Worm (Caenorhabditis elegans): Measurements from ENCODE around the gene F21A3.2.

The F21A3.2 gene

DNA sequence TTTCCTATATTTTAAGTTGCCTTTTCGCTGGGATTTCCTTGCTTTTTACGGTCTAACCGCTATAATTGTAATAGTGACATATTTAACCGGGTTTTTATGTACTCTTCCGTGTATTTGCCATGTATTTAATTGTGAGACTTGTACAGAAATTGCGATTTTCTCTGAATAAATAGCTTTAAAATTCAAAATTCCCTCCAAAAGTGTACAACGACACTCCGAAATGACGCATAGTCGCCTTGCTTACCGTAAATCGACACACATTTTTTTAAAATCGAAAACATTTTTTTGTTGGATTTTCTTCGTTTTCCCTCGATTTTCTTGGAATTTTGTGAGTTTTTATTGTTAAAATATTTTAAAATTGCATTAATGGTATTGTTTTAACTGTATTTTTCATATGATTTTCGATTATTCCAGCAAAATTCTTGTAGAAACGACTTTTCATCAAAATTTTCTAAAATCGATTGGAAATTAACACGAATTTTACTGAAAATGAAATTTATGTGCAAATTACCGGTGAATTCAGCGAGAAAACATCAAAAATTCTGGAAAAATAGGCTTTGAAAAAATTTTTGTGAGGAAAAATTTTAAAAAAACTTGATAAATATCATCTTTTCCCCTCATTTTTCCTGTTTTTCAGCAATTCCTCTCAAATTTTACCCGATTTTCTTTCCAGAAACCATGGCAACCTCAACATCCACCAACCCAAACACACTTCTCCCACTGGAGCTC, 36.1 kb upstream of the F21A3.2 start, which contains the start of gene lsm-5:
Gene lsm-5, plus strand, starts transcription at position 679 of the 729 bp plus-strand sequence.
- TF ChIP-seq zip-8 (tag; optimal IDR thresholded peaks at IDR 0.05) (no peak), mep-1 (tag; optimal IDR thresholded peaks at IDR 0.05) (peak; percentile 34), sem-2 (GFP tag; optimal IDR thresholded peaks at IDR 0.05) (no peak)

DNA sequence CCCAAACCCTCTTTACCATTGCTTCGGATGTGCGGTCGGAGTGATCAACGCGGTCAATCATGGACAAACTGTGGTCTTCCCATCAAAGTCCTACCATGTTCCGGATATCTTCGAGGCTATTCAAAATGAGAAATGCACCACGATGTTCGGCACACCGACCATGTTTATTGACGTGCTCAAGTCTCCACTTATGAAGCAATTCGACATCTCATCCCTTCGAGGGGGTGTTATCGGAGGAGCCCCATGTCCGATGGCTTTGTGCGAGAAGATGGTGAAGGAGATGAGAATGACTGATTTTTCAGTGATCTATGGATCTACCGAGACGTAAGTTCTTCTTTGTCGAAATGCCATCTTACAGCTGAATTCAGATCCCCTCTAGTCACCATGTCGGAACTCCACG, 34.6 kb upstream of the F21A3.2 start:
- TF ChIP-seq lsy-2 (tag; optimal IDR thresholded peaks at IDR 0.05) (no peak), M03D4.4 (tag; optimal IDR thresholded peaks at IDR 0.05) (no peak), flh-1 (GFP tag; optimal IDR thresholded peaks at IDR 0.05) (no peak), snpc-4 (tag; optimal IDR thresholded peaks at IDR 0.05) (no peak), ceh-43 (GFP tag; optimal IDR thresholded peaks at IDR 0.05) (no peak), nhr-237 (tag; optimal IDR thresholded peaks at IDR 0.05) (no peak), lin-13 (tag; optimal IDR thresholded peaks at IDR 0.05) (no peak)

DNA sequence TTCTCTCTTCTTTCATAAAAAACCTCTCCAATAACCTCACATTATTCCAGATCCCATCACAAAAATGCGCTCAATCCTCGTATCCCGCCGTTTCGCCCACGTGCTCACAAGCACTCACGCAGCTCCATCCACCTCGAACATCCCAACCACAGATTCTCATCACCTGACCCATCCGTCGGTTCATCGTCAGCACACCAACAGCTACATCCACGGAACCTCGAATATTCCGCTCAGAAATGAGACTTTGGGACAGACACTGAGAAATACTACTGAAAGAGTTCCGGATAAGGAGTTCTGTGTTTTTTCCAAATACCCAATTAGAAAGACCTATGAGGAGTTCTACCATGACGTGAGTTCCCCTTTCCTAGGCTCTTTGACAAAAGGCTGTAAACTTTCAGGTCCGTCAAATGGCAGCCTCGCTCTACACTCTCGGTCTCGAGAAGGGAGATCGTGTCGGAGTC, 33.6 kb upstream of the F21A3.2 start, which contains the start of gene acs-2:
Gene acs-2, plus strand, starts transcription at position 51 of the 461 bp plus-strand sequence.
- TF ChIP-seq unc-39 (tag; optimal IDR thresholded peaks at IDR 0.05) (no peak), lin-32 (GFP tag; optimal IDR thresholded peaks at IDR 0.05) (no peak), lsy-2 (tag; optimal IDR thresholded peaks at IDR 0.05) (no peak), ceh-43 (GFP tag; optimal IDR thresholded peaks at IDR 0.05) (no peak), zip-8 (tag; optimal IDR thresholded peaks at IDR 0.05) (no peak), nhr-12 (tag; optimal IDR thresholded peaks at IDR 0.05) (no peak), M03D4.4 (tag; optimal IDR thresholded peaks at IDR 0.05) (no peak), flh-1 (GFP tag; optimal IDR thresholded peaks at IDR 0.05) (no peak), elt-3 (tag; optimal IDR thresholded peaks at IDR 0.05) (no peak), nhr-237 (tag; optimal IDR thresholded peaks at IDR 0.05) (no peak), drap-1 (GFP tag; optimal IDR thresholded peaks at IDR 0.05) (no peak), tbx-8 (GFP tag; optimal IDR thresholded peaks at IDR 0.05) (no peak), sem-2 (GFP tag; optimal IDR thresholded peaks at IDR 0.05) (no peak), nhr-76 (tag; optimal IDR thresholded peaks at IDR 0.05) (no peak), ceh-39 (tag; optimal IDR thresholded peaks at IDR 0.05) (no peak)

- TF ChIP-seq tbx-8 (GFP tag; optimal IDR thresholded peaks at IDR 0.05) (no peak), hlh-1 (tag; optimal IDR thresholded peaks at IDR 0.05) (peak; percentile 12), ham-2 (GFP tag; optimal IDR thresholded peaks at IDR 0.05) (no peak), nhr-2 (tag; optimal IDR thresholded peaks at IDR 0.05) (no peak)
Measured at ce11 chrV:15566511-15567178, 32.9 kb upstream of the F21A3.2 start.

DNA sequence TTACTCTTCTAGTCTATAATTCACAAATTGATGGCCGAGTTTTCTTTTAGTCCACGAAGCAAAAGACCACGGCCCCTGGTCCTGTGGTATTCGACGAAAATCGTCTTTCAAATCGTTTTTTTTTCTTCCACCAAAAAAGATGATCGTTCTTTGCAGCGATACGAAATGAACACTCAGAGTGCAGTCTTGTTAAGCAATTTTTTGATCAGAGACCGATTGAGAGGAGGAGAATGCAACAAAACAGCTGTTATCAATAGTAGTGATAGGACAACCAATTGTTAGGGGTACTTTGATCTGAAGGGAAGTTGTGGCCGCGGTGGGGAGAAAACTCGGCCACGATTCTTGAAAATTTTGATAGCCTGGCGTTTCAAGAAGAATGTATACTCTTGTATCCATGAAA, 30.2 kb upstream of the F21A3.2 start:
- TF ChIP-seq nhr-28 (tag; optimal IDR thresholded peaks at IDR 0.05) = no peak
- TF ChIP-seq M03D4.4 (tag; optimal IDR thresholded peaks at IDR 0.05) = no peak
- TF ChIP-seq hlh-1 (tag; optimal IDR thresholded peaks at IDR 0.05) = peak; percentile 54
- TF ChIP-seq mep-1 (tag; optimal IDR thresholded peaks at IDR 0.05) = no peak
- TF ChIP-seq sptf-1 (tag; optimal IDR thresholded peaks at IDR 0.05) = no peak
- no peak for TF ChIP-seq nhr-237 (tag; optimal IDR thresholded peaks at IDR 0.05)
- no peak for TF ChIP-seq unc-120 (tag; optimal IDR thresholded peaks at IDR 0.05; ENCODE audit: poor library complexity, severe bottlenecking)
- no peak for TF ChIP-seq zip-8 (tag; optimal IDR thresholded peaks at IDR 0.05)
- no peak for TF ChIP-seq ceh-83 (GFP tag; optimal IDR thresholded peaks at IDR 0.05)

DNA sequence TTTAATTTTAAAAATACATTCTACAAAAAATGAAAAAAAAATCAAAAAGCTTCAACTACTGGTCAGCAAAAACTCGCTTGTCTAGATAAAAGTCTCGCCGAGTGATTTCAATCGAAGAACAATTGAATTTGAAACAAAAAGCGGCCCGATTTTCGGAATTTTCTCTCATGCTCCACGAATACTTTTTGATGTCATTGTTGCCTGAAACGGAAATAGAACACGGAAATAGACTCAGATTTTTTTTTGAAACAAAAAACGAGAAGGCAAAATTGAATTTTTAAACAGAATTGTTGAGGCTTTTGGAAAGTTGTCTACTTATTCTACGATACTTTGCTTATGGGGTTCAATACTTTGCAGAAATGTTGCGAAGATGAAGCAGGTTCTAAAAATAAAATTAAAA, 29.7 kb upstream of the F21A3.2 start:
- TF ChIP-seq sptf-1 (tag; optimal IDR thresholded peaks at IDR 0.05) (no peak), lin-32 (GFP tag; optimal IDR thresholded peaks at IDR 0.05) (no peak), nhr-28 (tag; optimal IDR thresholded peaks at IDR 0.05) (no peak), elt-3 (tag; optimal IDR thresholded peaks at IDR 0.05) (no peak), nhr-237 (tag; optimal IDR thresholded peaks at IDR 0.05) (no peak), unc-120 (tag; optimal IDR thresholded peaks at IDR 0.05; ENCODE audit: poor library complexity, severe bottlenecking) (no peak), mls-2 (tag; optimal IDR thresholded peaks at IDR 0.05) (no peak), ceh-43 (GFP tag; optimal IDR thresholded peaks at IDR 0.05) (no peak), lsy-2 (tag; optimal IDR thresholded peaks at IDR 0.05) (no peak), M03D4.4 (tag; optimal IDR thresholded peaks at IDR 0.05) (no peak), ceh-39 (tag; optimal IDR thresholded peaks at IDR 0.05) (no peak), mab-5 (tag; optimal IDR thresholded peaks at IDR 0.05) (no peak), snpc-4 (tag; optimal IDR thresholded peaks at IDR 0.05) (no peak), pha-4 (tag; optimal IDR thresholded peaks at IDR 0.05) (no peak), unc-62 (GFP tag; optimal IDR thresholded peaks at IDR 0.05) (no peak), tbx-8 (GFP tag; optimal IDR thresholded peaks at IDR 0.05) (no peak), nhr-76 (tag; optimal IDR thresholded peaks at IDR 0.05) (no peak), flh-1 (GFP tag; optimal IDR thresholded peaks at IDR 0.05) (no peak), nhr-2 (tag; optimal IDR thresholded peaks at IDR 0.05) (no peak)
